Fruit fly (Drosophila melanogaster): Measurements from ENCODE around the gene CG12237.

CG12237 gene

DNA sequence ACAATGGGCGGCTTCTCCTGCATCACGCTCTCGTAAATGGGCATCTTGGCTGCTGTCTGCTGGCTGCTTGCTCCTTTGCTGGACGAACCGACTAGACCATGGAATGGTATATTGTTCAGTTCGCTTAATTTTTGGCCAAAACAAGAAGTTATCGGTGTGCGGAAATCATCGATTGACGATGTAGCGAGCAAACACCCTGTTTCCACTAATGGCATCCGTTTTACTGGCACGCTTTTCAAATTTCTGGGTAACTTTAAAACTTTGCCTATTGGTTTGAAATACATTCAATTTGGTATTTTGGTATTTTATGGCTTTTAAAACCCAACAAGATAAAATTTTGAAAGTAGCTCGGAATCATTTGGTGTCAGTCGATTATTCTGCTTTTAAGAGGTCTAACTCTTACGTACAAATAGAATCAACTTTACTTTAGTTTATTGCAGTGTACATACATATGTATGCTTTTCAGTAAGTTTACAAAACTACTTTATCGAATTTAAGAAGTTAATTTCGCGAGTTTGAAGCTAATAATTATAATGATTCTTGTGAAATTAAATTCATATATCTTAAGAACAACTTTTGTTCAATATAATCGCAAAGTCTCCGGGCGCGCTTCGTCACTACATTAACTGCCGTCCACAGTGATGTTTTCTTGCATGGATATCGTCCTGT is 3.3 kb upstream of the CG12237 start, which contains the start of gene Arp10 (continued):
- no peak for TF ChIP-seq dimm (GFP tag; IDR thresholded peaks at IDR 0.05)
- TF ChIP-seq CG5953 (GFP tag; IDR thresholded peaks at IDR 0.05), result no peak
- TF ChIP-seq CG14710 (tag; optimal IDR thresholded peaks at IDR 0.05), result peak; percentile 54
- TF ChIP-seq Opbp (GFP tag; IDR thresholded peaks at IDR 0.05; ENCODE audit: partially characterized antibody), result peak; percentile 60; the same call in 1 of the 3 replicates
- TF ChIP-seq CG42726 (GFP tag; IDR thresholded peaks at IDR 0.05; ENCODE audit: partially characterized antibody), result no peak
- TF ChIP-seq CG30020 (tag; optimal IDR thresholded peaks at IDR 0.05), result peak; percentile 88
- TF ChIP-seq pros (GFP tag; optimal IDR thresholded peaks at IDR 0.05), result no peak
- TF ChIP-seq mam (GFP tag; optimal IDR thresholded peaks at IDR 0.05), result peak; percentile 7
- TF ChIP-seq CG2678 (tag; optimal IDR thresholded peaks at IDR 0.05), result no peak
- peak; percentile 72 for TF ChIP-seq sens (GFP tag)
- TF ChIP-seq btn (GFP tag; optimal IDR thresholded peaks at IDR 0.05), result no peak
- peak; percentile 8 for TF ChIP-seq CG2712 (tag; optimal IDR thresholded peaks at IDR 0.05)
- TF ChIP-seq Xbp1 (GFP tag; optimal IDR thresholded peaks at IDR 0.05), result peak; percentile 31
- TF ChIP-seq CG12659 (GFP tag; optimal IDR thresholded peaks at IDR 0.05), result peak; percentile 47
- no peak for TF ChIP-seq Dbx (GFP tag; IDR thresholded peaks at IDR 0.05)
- no peak for TF ChIP-seq HLH3B (GFP tag; IDR thresholded peaks at IDR 0.05)
- peak; percentile 57 for TF ChIP-seq Dp (GFP tag; optimal IDR thresholded peaks at IDR 0.05)
- no peak for TF ChIP-seq Poxn (GFP tag; IDR thresholded peaks at IDR 0.05)
- no peak for TF ChIP-seq CG18476 (GFP tag; optimal IDR thresholded peaks at IDR 0.05)
- TF ChIP-seq otp (GFP tag; IDR thresholded peaks at IDR 0.05), result no peak
- no peak for TF ChIP-seq repo (GFP tag; optimal IDR thresholded peaks at IDR 0.05)
- TF ChIP-seq CTCF (GFP tag; optimal IDR thresholded peaks at IDR 0.05), result no peak
- no peak for TF ChIP-seq hkb (optimal IDR thresholded peaks at IDR 0.05)
- TF ChIP-seq hkb (GFP tag; IDR thresholded peaks at IDR 0.05), result no peak
- TF ChIP-seq Ets65A (GFP tag), result peak; percentile 41
- no peak for TF ChIP-seq seq (GFP tag; IDR thresholded peaks at IDR 0.05)
- no peak for TF ChIP-seq unc-4 (GFP tag; IDR thresholded peaks at IDR 0.05; ENCODE audit: partially characterized antibody)
- no peak for TF ChIP-seq Adf1 (GFP tag; IDR thresholded peaks at IDR 0.05)
- no peak for TF ChIP-seq bigmax (GFP tag; optimal IDR thresholded peaks at IDR 0.05)
- TF ChIP-seq exex (tag; optimal IDR thresholded peaks at IDR 0.05), result no peak
- no peak for TF ChIP-seq bowl (GFP tag; IDR thresholded peaks at IDR 0.05)
- no peak for TF ChIP-seq ewg (GFP tag; optimal IDR thresholded peaks at IDR 0.05)
- peak; percentile 26 for TF ChIP-seq sug (tag; optimal IDR thresholded peaks at IDR 0.05)
- no peak for TF ChIP-seq caup (GFP tag; optimal IDR thresholded peaks at IDR 0.05; ENCODE audit: severe bottlenecking)
- no peak for TF ChIP-seq C15 (GFP tag; IDR thresholded peaks at IDR 0.05)
- TF ChIP-seq CG10543 (GFP tag; optimal IDR thresholded peaks at IDR 0.05), result no peak
- no peak for TF ChIP-seq dati (GFP tag; IDR thresholded peaks at IDR 0.05)
- TF ChIP-seq Hr51 (GFP tag; optimal IDR thresholded peaks at IDR 0.05), result no peak
- no peak for TF ChIP-seq Bdp1 (GFP tag; optimal IDR thresholded peaks at IDR 0.05)
- peak; percentile 83 for TF ChIP-seq CG17802 (tag; optimal IDR thresholded peaks at IDR 0.05)
- TF ChIP-seq cg (GFP tag; optimal IDR thresholded peaks at IDR 0.05), result no peak
- no peak for TF ChIP-seq kay (GFP tag; optimal IDR thresholded peaks at IDR 0.05)
- no peak for TF ChIP-seq Doc3 (GFP tag; IDR thresholded peaks at IDR 0.05; ENCODE audit: partially characterized antibody)
- TF ChIP-seq kah (GFP tag; optimal IDR thresholded peaks at IDR 0.05), result no peak
- TF ChIP-seq Jarid2 (GFP tag; optimal IDR thresholded peaks at IDR 0.05), result no peak
- TF ChIP-seq Sox100B (GFP tag; optimal IDR thresholded peaks at IDR 0.05), result no peak
- TF ChIP-seq CG34422 (GFP tag; IDR thresholded peaks at IDR 0.05), result no peak
- no peak for TF ChIP-seq oc (tag; optimal IDR thresholded peaks at IDR 0.05)
- TF ChIP-seq H2.0 (GFP tag; IDR thresholded peaks at IDR 0.05), result no peak
- peak; percentile 46; the same call in 2 of the 3 replicates for TF ChIP-seq knrl (GFP tag; IDR thresholded peaks at IDR 0.05; ENCODE audit: partially characterized antibody)
- no peak for TF ChIP-seq CG10147 (GFP tag; optimal IDR thresholded peaks at IDR 0.05)

Data from whole organism, embryonic.